Worm (Caenorhabditis elegans) whole organism, young adult: ENCODE results near the gene tmem-138.

Experiments
- B0019.2 ChIP-seq: fragments of 200-800 bp; sonication (Bioruptor generic); conservative IDR thresholded peaks from 2 replicates; pipeline ENCODE4 v1.3.6; 2022; ENCODE audit warnings: missing genetic modification reagents, missing genetic modification characterization, missing compliant biosample characterization
- F10E7.11 ChIP-seq: sonication (generic microtip); optimal IDR thresholded peaks from 2 replicates; lab custom pipeline; 2017; ENCODE audit warnings: mild to moderate bottlenecking, missing genetic modification characterization, moderate library complexity, missing compliant biosample characterization
- F39B2.1 ChIP-seq: fragments of 200-800 bp; sonication (Bioruptor generic); IDR thresholded peaks from 2 replicates; pipeline ENCODE4 v1.3.6; 2022; ENCODE audit warnings: missing genetic modification reagents, missing genetic modification characterization, missing compliant biosample characterization
- F52B5.7 ChIP-seq: sonication (generic microtip); optimal IDR thresholded peaks from 2 replicates; lab custom pipeline; 2016; ENCODE audit warnings: mild to moderate bottlenecking, missing genetic modification characterization, missing compliant biosample characterization
- F57A8.1 ChIP-seq: fragments of 200-800 bp; sonication (Bioruptor generic); optimal IDR thresholded peaks from 2 replicates; lab custom pipeline; 2018; ENCODE audit warnings: mild to moderate bottlenecking, missing genetic modification characterization, moderate library complexity, missing compliant biosample characterization
- K11D2.4 ChIP-seq: fragments of 200-800 bp; sonication (Bioruptor generic); IDR thresholded peaks from 2 replicates; pipeline ENCODE4 v1.3.6; 2022; ENCODE audit warnings: missing genetic modification reagents, missing genetic modification characterization, missing compliant biosample characterization
- K12H6.12 ChIP-seq: fragments of 200-800 bp; sonication (Bioruptor generic); optimal IDR thresholded peaks from 2 replicates; lab custom pipeline; 2018; ENCODE audit warnings: mild to moderate bottlenecking, missing genetic modification characterization, missing compliant biosample characterization
- T07F8.4 ChIP-seq: sonication (generic microtip); optimal IDR thresholded peaks from 2 replicates; lab custom pipeline; 2016; ENCODE audit warnings: mild to moderate bottlenecking, missing genetic modification characterization, moderate library complexity, missing compliant biosample characterization
- Y53F4B.3 ChIP-seq: fragments of 200-800 bp; sonication (Bioruptor generic); IDR thresholded peaks from 2 replicates; pipeline ENCODE4 v1.3.6; 2022; ENCODE audit warnings: missing genetic modification reagents, missing genetic modification characterization, missing compliant biosample characterization
- Y53G8AR.9 ChIP-seq: fragments of 200-800 bp; sonication (Bioruptor generic); conservative IDR thresholded peaks from 2 replicates; pipeline ENCODE4 v1.3.6; 2022; ENCODE audit warnings: missing genetic modification reagents, missing genetic modification characterization, missing compliant biosample characterization
- ZK185.1 ChIP-seq: sonication (generic microtip); optimal IDR thresholded peaks from 2 replicates; lab custom pipeline; 2016; ENCODE audit warnings: mild to moderate bottlenecking, missing genetic modification characterization, missing compliant biosample characterization; ENCODE audit not compliant: poor library complexity, severe bottlenecking
- attf-3 ChIP-seq: fragments of 200-800 bp; sonication (Bioruptor generic); conservative IDR thresholded peaks from 2 replicates; pipeline ENCODE4 v1.3.6; 2022; ENCODE audit warnings: missing genetic modification reagents, missing genetic modification characterization, missing compliant biosample characterization
- bed-1 ChIP-seq: fragments of 200-800 bp; sonication (Bioruptor generic); IDR thresholded peaks from 2 replicates; pipeline ENCODE4 v1.3.6; 2022; ENCODE audit warnings: missing genetic modification reagents, missing genetic modification characterization, missing compliant biosample characterization
- cebp-1 ChIP-seq, 2 experiments: fragments of 200-800 bp in 1 of 2; sonication (Bioruptor generic) in 1 of 2; sonication (generic microtip) in 1 of 2; IDR thresholded peaks in 1 of 2; optimal IDR thresholded peaks in 1 of 2; 2 replicates each; pipeline versions ENCODE4 v1.3.6 to Lab custom; 2017 to 2022; ENCODE audit warnings: missing compliant biosample characterization in 2 of 2, missing genetic modification characterization in 2 of 2, mild to moderate bottlenecking in 1 of 2, missing genetic modification reagents in 1 of 2, moderate library complexity in 1 of 2
- ceh-27 ChIP-seq: fragments of 200-800 bp; sonication (Bioruptor generic); optimal IDR thresholded peaks from 2 replicates; lab custom pipeline; 2018; ENCODE audit warnings: mild to moderate bottlenecking, missing genetic modification characterization, moderate library complexity, missing compliant biosample characterization
- chd-7 ChIP-seq: sonication (generic microtip); optimal IDR thresholded peaks from 2 replicates; lab custom pipeline; 2016; ENCODE audit warnings: mild to moderate bottlenecking, missing genetic modification characterization, moderate library complexity, missing compliant biosample characterization
- egl-44 ChIP-seq: fragments of 200-800 bp; sonication (Bioruptor generic); IDR thresholded peaks from 2 replicates; pipeline ENCODE4 v1.3.6; 2022; ENCODE audit warnings: missing genetic modification reagents, missing genetic modification characterization, missing compliant biosample characterization
- ets-4 ChIP-seq: fragments of 200-800 bp; sonication (Bioruptor generic); optimal IDR thresholded peaks from 2 replicates; lab custom pipeline; 2018; ENCODE audit warnings: mild to moderate bottlenecking, missing genetic modification characterization, missing compliant biosample characterization
- hmg-1.2 ChIP-seq: fragments of 200-800 bp; sonication (Bioruptor generic); IDR thresholded peaks from 2 replicates; pipeline ENCODE4 v1.3.6; 2022; ENCODE audit warnings: missing genetic modification reagents, missing genetic modification characterization, missing compliant biosample characterization
- lin-26 ChIP-seq: fragments of 200-800 bp; sonication (Bioruptor generic); IDR thresholded peaks from 2 replicates; pipeline ENCODE4 v1.3.6; 2022; ENCODE audit warnings: missing genetic modification reagents, missing genetic modification characterization, missing compliant biosample characterization
- lin-35 ChIP-seq, 3 experiments: fragments of 150-350 bp in 2 of 3; sonication (generic microtip) in 1 of 3; optimal IDR thresholded peaks; 2 replicates each; lab custom pipeline; 2014 to 2018; ENCODE audit warnings: missing biosample characterization in 3 of 3, missing genetic modification characterization in 3 of 3, missing genetic modification reagents in 3 of 3
- madf-8 ChIP-seq: fragments of 200-800 bp; sonication (Bioruptor generic); conservative IDR thresholded peaks from 2 replicates; pipeline ENCODE4 v1.3.6; 2022; ENCODE audit warnings: missing genetic modification reagents, missing genetic modification characterization, missing compliant biosample characterization
- nfya-1 ChIP-seq: sonication (generic microtip); optimal IDR thresholded peaks from 2 replicates; lab custom pipeline; 2017; ENCODE audit warnings: antibody characterized with exemption, missing compliant biosample characterization, missing genetic modification characterization, borderline replicate concordance; ENCODE audit not compliant: insufficient read depth
- nfyb-1 ChIP-seq: fragments of 200-800 bp; sonication (Bioruptor generic); IDR thresholded peaks from 2 replicates; pipeline ENCODE4 v1.3.6; 2022; ENCODE audit warnings: missing genetic modification reagents, missing genetic modification characterization, missing compliant biosample characterization
- nhr-27 ChIP-seq: fragments of 200-800 bp; sonication (Bioruptor generic); optimal IDR thresholded peaks from 2 replicates; lab custom pipeline; 2018; ENCODE audit warnings: mild to moderate bottlenecking, missing genetic modification characterization, moderate library complexity, missing compliant biosample characterization
- pbrm-1 ChIP-seq: fragments of 200-800 bp; sonication (Bioruptor generic); IDR thresholded peaks from 2 replicates; pipeline ENCODE4 v1.3.6; 2022; ENCODE audit warnings: missing genetic modification reagents, missing genetic modification characterization, missing compliant biosample characterization
- repo-1 ChIP-seq: sonication (generic microtip); optimal IDR thresholded peaks from 2 replicates; lab custom pipeline; 2017; ENCODE audit warnings: mild to moderate bottlenecking, missing genetic modification characterization, missing compliant biosample characterization
- rpc-1 ChIP-seq, 2 experiments: fragments of 150-350 bp in 1 of 2; sonication (generic microtip) in 1 of 2; optimal IDR thresholded peaks; 2 replicates each; lab custom pipeline; 2014 to 2018; ENCODE audit warnings: missing biosample characterization in 1 of 2, missing genetic modification characterization in 1 of 2, missing genetic modification reagents in 1 of 2, missing genotype in 1 of 2
- tbx-9 ChIP-seq: sonication (generic microtip); optimal IDR thresholded peaks from 2 replicates; lab custom pipeline; 2016; ENCODE audit warnings: borderline replicate concordance, missing genetic modification characterization, inconsistent platforms, missing compliant biosample characterization
- zfh-2 ChIP-seq: fragments of 200-800 bp; sonication (Bioruptor generic); conservative IDR thresholded peaks from 2 replicates; pipeline ENCODE4 v1.3.6; 2022; ENCODE audit warnings: missing genetic modification reagents, missing genetic modification characterization, missing compliant biosample characterization
- ztf-22 ChIP-seq: fragments of 200-800 bp; sonication (Bioruptor generic); optimal IDR thresholded peaks from 2 replicates; lab custom pipeline; 2018; ENCODE audit warnings: mild to moderate bottlenecking, missing genetic modification characterization, moderate library complexity, missing compliant biosample characterization
- ztf-25 ChIP-seq: fragments of 200-800 bp; sonication (Bioruptor generic); IDR thresholded peaks from 2 replicates; pipeline ENCODE4 v1.3.6; 2022; ENCODE audit warnings: missing genetic modification reagents, missing genetic modification characterization, missing compliant biosample characterization
- ztf-28 ChIP-seq: fragments of 200-800 bp; sonication (Bioruptor generic); IDR thresholded peaks from 2 replicates; pipeline ENCODE4 v1.3.6; 2022; ENCODE audit warnings: missing genetic modification reagents, missing genetic modification characterization, missing compliant biosample characterization

tmem-138 gene

DNA sequence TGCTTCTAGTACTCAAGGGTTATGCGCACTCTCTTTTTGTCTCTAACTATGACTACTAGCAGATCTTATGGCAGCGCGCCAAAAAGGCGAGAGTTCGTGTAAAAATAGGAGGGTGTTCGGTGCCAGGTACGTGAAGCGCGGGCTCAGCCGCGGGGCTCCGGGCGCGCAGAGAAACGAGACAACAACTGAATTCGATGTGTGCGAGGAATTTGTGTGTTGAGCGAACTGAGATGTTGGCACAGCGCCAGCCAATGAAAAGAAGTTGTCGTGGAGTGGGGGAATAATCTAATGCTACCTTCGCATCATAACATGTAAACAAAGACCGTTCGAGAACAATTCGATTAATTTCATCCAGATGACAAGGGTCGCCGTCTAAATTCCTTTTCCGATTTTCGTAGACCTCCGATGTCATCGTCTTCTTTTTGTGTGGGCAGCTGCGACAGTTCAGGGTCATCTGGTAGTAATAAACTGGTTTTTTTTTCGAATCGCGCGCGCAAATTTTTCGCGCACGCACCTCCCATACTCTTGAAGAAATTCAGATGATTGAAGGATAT is 25.6 kb upstream of the tmem-138 start:
- TF ChIP-seq cebp-1 (GFP tag; IDR thresholded peaks at IDR 0.05; lab: Robert Waterston, UW): no peak
- TF ChIP-seq cebp-1 (tag; optimal IDR thresholded peaks at IDR 0.05; lab: Kevin White, UChicago): peak; percentile 51
- no peak for TF ChIP-seq ztf-25 (GFP tag; lab: Robert Waterston, UW)
- TF ChIP-seq ztf-28 (GFP tag; lab: Robert Waterston, UW): no peak
- TF ChIP-seq lin-35 (GFP tag; optimal IDR thresholded peaks at IDR 0.05; lab: Kevin White, UChicago): peak in 1 of 3 experiments; percentile 29
- no peak for TF ChIP-seq rpc-1 (optimal IDR thresholded peaks at IDR 0.05; lab: Kevin White, UChicago)
- no peak for TF ChIP-seq rpc-1 (tag; optimal IDR thresholded peaks at IDR 0.05; lab: Kevin White, UChicago)
- TF ChIP-seq attf-3 (GFP tag; lab: Robert Waterston, UW): peak; percentile 54; the same call in 1 of the 2 replicates
- TF ChIP-seq chd-7: peak; percentile 54
- TF ChIP-seq Y53G8AR.9: 0 out of 2 replicates have a peak, but pooled peaks have one; percentile 18
- no peak for TF ChIP-seq B0019.2 (GFP tag; lab: Robert Waterston, UW)
- peak; percentile 44 for TF ChIP-seq ztf-22 (GFP tag; lab: Kevin White, UChicago)
- TF ChIP-seq nfyb-1 (GFP tag; lab: Robert Waterston, UW): 0 out of 2 replicates have a peak, but pooled peaks have one; percentile 63
- TF ChIP-seq nhr-27 (tag; lab: Kevin White, UChicago): peak; percentile 20
- TF ChIP-seq F57A8.1: no peak
- TF ChIP-seq hmg-1.2 (GFP tag; lab: Robert Waterston, UW): peak; percentile 54; the same call in 1 of the 2 replicates
- TF ChIP-seq K12H6.12 (tag; lab: Kevin White, UChicago): peak; percentile 72
- TF ChIP-seq zfh-2 (GFP tag; lab: Robert Waterston, UW): peak; percentile 80
- TF ChIP-seq F52B5.7 (tag; lab: Kevin White, UChicago): peak; percentile 39
- TF ChIP-seq ZK185.1: no peak
- TF ChIP-seq lin-26 (GFP tag; lab: Robert Waterston, UW): no peak
- TF ChIP-seq bed-1 (GFP tag; lab: Robert Waterston, UW): no peak
- peak; percentile 18 for TF ChIP-seq repo-1 (tag; lab: Kevin White, UChicago)
- TF ChIP-seq egl-44: 0 out of 2 replicates have a peak, but pooled peaks have one; percentile 20
- peak; percentile 28 for TF ChIP-seq ceh-27 (GFP tag; lab: Kevin White, UChicago)
- no peak for TF ChIP-seq F39B2.1 (GFP tag; lab: Robert Waterston, UW)
- TF ChIP-seq nfya-1 (tag; lab: Kevin White, UChicago): no peak
- TF ChIP-seq Y53F4B.3 (GFP tag; lab: Robert Waterston, UW): no peak
- no peak for TF ChIP-seq T07F8.4 (tag; lab: Kevin White, UChicago)
- no peak for TF ChIP-seq K11D2.4 (GFP tag; lab: Robert Waterston, UW)

DNA sequence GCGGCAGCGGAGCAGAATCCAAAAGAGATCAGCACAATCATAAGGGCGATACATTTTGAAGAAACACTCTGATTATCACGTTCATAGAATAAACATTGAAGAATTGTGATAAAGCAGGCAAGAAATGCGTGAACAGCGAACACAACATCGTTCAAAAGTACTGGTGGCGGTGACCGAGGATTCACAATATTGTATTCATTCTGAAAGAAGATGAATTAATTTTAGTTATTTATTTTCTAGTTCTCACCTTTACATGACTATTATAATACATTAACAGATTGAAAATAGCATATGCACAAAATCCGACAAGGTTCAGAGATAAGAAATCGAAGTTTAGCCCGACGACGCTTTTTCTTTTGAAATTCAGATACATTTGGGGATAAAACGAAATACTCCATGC is 21.2 kb upstream of the tmem-138 start:
- TF ChIP-seq pbrm-1 (GFP tag; lab: Robert Waterston, UW): no peak
- peak; percentile 16 for TF ChIP-seq repo-1 (tag; lab: Kevin White, UChicago)

DNA sequence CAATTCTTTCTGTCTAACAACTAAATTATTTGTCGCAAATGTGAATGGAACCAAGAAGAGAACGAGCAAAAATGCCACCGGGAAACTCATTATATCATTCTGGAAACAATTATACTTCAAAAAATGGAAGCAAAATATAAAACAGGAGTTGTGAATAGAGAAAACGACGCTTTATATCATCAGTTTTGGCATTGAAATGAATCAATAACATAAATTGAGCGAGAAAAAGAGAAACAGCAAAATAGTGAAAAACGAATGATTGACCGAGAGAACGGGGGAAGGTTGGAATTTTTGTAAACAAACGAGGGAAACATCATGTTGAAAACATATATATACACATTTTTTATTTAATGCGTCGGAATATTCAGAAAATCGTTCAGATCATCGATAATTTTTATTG is 20.3 kb upstream of the tmem-138 start, which contains the start of gene ctns-1:
TSS of gene ctns-1 (minus strand) at position 101 of the 400 bp plus-strand sequence.
- TF ChIP-seq ets-4 (no peak), madf-8 (no peak), tbx-9 (tag; lab: Kevin White, UChicago) (no peak), F10E7.11 (tag; lab: Kevin White, UChicago) (no peak)
